Worm (Caenorhabditis elegans) whole organism, late embryonic: ENCODE measurements around the gene clec-37.

Source experiments
- C08G9.2 ChIP-seq: sonication (generic microtip); optimal IDR thresholded peaks from 2 replicates; lab custom pipeline; 2016; ENCODE audit warnings: mild to moderate bottlenecking, missing genetic modification characterization, moderate library complexity, missing compliant biosample characterization
- ama-1 ChIP-seq: fragments of 150-350 bp; optimal IDR thresholded peaks from 2 replicates; lab custom pipeline; 2014
- ceh-22 ChIP-seq: sonication (generic microtip); optimal IDR thresholded peaks from 2 replicates; lab custom pipeline; 2017; ENCODE audit warnings: missing biosample characterization, missing genetic modification characterization
- elt-4 ChIP-seq: sonication (generic microtip); optimal IDR thresholded peaks from 2 replicates; lab custom pipeline; 2016; ENCODE audit warnings: missing genetic modification characterization, missing compliant biosample characterization
- pha-4 ChIP-seq: fragments of 150-350 bp; optimal IDR thresholded peaks from 2 replicates; lab custom pipeline; 2018; ENCODE audit warnings: missing biosample characterization, missing genetic modification reagents, missing genetic modification characterization
- unc-55 ChIP-seq: sonication (generic microtip); optimal IDR thresholded peaks from 2 replicates; lab custom pipeline; 2017; ENCODE audit warnings: missing biosample characterization, missing genetic modification reagents, missing genetic modification characterization
- zip-5 ChIP-seq: sonication (generic microtip); optimal IDR thresholded peaks from 2 replicates; lab custom pipeline; 2016; ENCODE audit warnings: missing genetic modification characterization, missing compliant biosample characterization

- TF ChIP-seq unc-55 (GFP tag; lab: Kevin White, UChicago) (no peak), C08G9.2 (tag; lab: Kevin White, UChicago) (no peak), ceh-22 (tag; lab: Kevin White, UChicago) (no peak), zip-5 (no peak), ama-1 (lab: Kevin White, UChicago) (no peak), pha-4 (tag; lab: Kevin White, UChicago) (no peak), elt-4 (tag; lab: Kevin White, UChicago) (no peak)
Measured at ce11 chrV:16840961-16841360, 10.9 kb downstream of the clec-37 start, which contains the start of gene clec-40.
